Worm (Caenorhabditis elegans) whole organism, L1 larva: ENCODE results near the gene C49G7.13.
"Not testable (repeated sequence)": the region's sequence is repeated elsewhere in the genome, so short reads cannot be mapped to it uniquely, and the experiment has no call there.

Experiments
- swsn-7 ChIP-seq: sonication (generic microtip); optimal IDR thresholded peaks from 2 replicates; lab custom pipeline; 2016; ENCODE audit warnings: missing genetic modification characterization, missing compliant biosample characterization
- ztf-11 ChIP-seq, 2 experiments: sonication (generic microtip); optimal IDR thresholded peaks; 2 replicates each; lab custom pipeline; 2016 to 2017; ENCODE audit warnings: missing genetic modification characterization in 2 of 2, missing biosample characterization in 1 of 2, missing compliant biosample characterization in 1 of 2

DNA sequence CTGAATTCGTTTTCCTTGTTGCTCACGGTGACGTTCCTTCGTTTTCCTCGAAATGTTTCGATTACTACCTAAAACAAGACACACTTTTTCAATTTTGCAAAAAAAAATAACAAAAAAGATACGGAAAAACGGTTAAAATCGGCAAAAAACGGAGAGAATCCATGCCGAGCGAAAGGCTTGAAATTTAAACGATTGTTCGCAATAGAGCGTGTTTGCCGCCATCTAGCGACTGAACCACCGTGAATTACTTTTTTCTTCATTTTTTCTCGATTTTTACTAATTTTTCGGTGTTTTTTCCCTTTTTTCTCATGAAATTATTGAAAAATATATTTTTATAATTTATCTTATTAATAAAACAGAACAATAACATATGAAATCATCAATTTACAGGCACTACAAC lies 30.2 kb downstream of the C49G7.13 start:
- not testable (repeated sequence) for TF ChIP-seq ztf-11 (tag; optimal IDR thresholded peaks at IDR 0.05; lab: Kevin White, UChicago); swsn-7 (tag; lab: Kevin White, UChicago)
